Fruit fly (Drosophila melanogaster): ENCODE data around the gene RpS6.

The RpS6 gene

dm6 chrX:7933210-7933915 lies 32.2 kb upstream of the RpS6 start, which contains the start of the genes Dhdds and RpS14a (continued):
- TF ChIP-seq pnt (GFP tag; optimal IDR thresholded peaks at IDR 0.05) (no peak), Hmr (GFP tag; optimal IDR thresholded peaks at IDR 0.05) (peak; percentile 83), cas (GFP tag; IDR thresholded peaks at IDR 0.05) (no peak), CG18619 (GFP tag; optimal IDR thresholded peaks at IDR 0.05) (peak; percentile 73), CG15011 (GFP tag; optimal IDR thresholded peaks at IDR 0.05) (peak; percentile 49), grn (GFP tag; optimal IDR thresholded peaks at IDR 0.05) (peak; percentile 5), z (GFP tag; IDR thresholded peaks at IDR 0.05) (no peak), pfk (GFP tag; optimal IDR thresholded peaks at IDR 0.05) (peak; percentile 41), al (GFP tag; IDR thresholded peaks at IDR 0.05) (no peak), CG4617 (GFP tag; optimal IDR thresholded peaks at IDR 0.05; ENCODE audit: borderline replicate concordance) (peak; percentile 6), vvl (GFP tag; IDR thresholded peaks at IDR 0.05) (peak; percentile 17; the same call in 1 of the 2 replicates), HLH54F (GFP tag; optimal IDR thresholded peaks at IDR 0.05) (peak; percentile 51), CG13624 (GFP tag; optimal IDR thresholded peaks at IDR 0.05) (peak; percentile 50), Asciz (GFP tag; optimal IDR thresholded peaks at IDR 0.05) (peak; percentile 43), br (optimal IDR thresholded peaks at IDR 0.05) (no peak), Deaf1 (tag; optimal IDR thresholded peaks at IDR 0.05) (no peak), unpg (GFP tag; optimal IDR thresholded peaks at IDR 0.05) (peak; percentile 50), CG12391 (tag; optimal IDR thresholded peaks at IDR 0.05) (peak; percentile 63), CG10274 (GFP tag; optimal IDR thresholded peaks at IDR 0.05) (peak; percentile 33), Oli (tag; optimal IDR thresholded peaks at IDR 0.05) (peak; percentile 33), zen (tag; optimal IDR thresholded peaks at IDR 0.05) (peak; percentile 25), CG43689 (GFP tag; IDR thresholded peaks at IDR 0.05) (no peak), CG16815 (GFP tag; optimal IDR thresholded peaks at IDR 0.05) (peak; percentile 29), Rx (GFP tag; IDR thresholded peaks at IDR 0.05) (peak; percentile 11; the same call in 1 of the 2 replicates), Dip3 (GFP tag; optimal IDR thresholded peaks at IDR 0.05) (no peak), corto (GFP tag; optimal IDR thresholded peaks at IDR 0.05) (no peak), CG7987 (GFP tag; optimal IDR thresholded peaks at IDR 0.05) (peak; percentile 64), sens-2 (GFP tag; IDR thresholded peaks at IDR 0.05) (0 out of 2 replicates have a peak, but pooled peaks have one; percentile 19), CG10267 (tag; optimal IDR thresholded peaks at IDR 0.05) (peak; percentile 71), CG9437 (GFP tag; optimal IDR thresholded peaks at IDR 0.05) (peak; percentile 71), CG2129 (GFP tag; IDR thresholded peaks at IDR 0.05; ENCODE audit: partially characterized antibody) (peak; percentile 47; the same call in 1 of the 2 replicates), CG17361 (GFP tag; IDR thresholded peaks at IDR 0.05) (peak; percentile 83), CG3995 (GFP tag; optimal IDR thresholded peaks at IDR 0.05) (peak; percentile 8), CG10959 (GFP tag; IDR thresholded peaks at IDR 0.05) (no peak), CHES-1-like (GFP tag; optimal IDR thresholded peaks at IDR 0.05) (peak; percentile 72), tap (tag; optimal IDR thresholded peaks at IDR 0.05) (no peak), eyg (GFP tag; optimal IDR thresholded peaks at IDR 0.05) (peak; percentile 50), CG6813 (GFP tag; optimal IDR thresholded peaks at IDR 0.05) (peak; percentile 41), CG15073 (GFP tag; optimal IDR thresholded peaks at IDR 0.05) (no peak), aop (GFP tag; IDR thresholded peaks at IDR 0.05) (no peak), B-H2 (GFP tag; optimal IDR thresholded peaks at IDR 0.05) (no peak), CG6683 (GFP tag; optimal IDR thresholded peaks at IDR 0.05) (no peak), stc (GFP tag; IDR thresholded peaks at IDR 0.05) (no peak), sd (tag; optimal IDR thresholded peaks at IDR 0.05) (peak; percentile 9), bcd (GFP tag; optimal IDR thresholded peaks at IDR 0.05) (peak; percentile 88), bigmax (GFP tag; optimal IDR thresholded peaks at IDR 0.05) (no peak), CG4854 (GFP tag; optimal IDR thresholded peaks at IDR 0.05) (peak; percentile 29), D19B (GFP tag; optimal IDR thresholded peaks at IDR 0.05) (peak; percentile 47), Ada2b (GFP tag; IDR thresholded peaks at IDR 0.05) (no peak), Nf-YC (tag; optimal IDR thresholded peaks at IDR 0.05) (peak; percentile 54)

Measured in whole organism, embryonic.